Worm (Caenorhabditis elegans) whole organism, L4/young adult: ENCODE results near the gene try-3.

Source experiments
- W03F9.2 ChIP-seq: fragments of 150-350 bp; optimal IDR thresholded peaks from 2 replicates; lab custom pipeline; 2014; ENCODE audit warnings: missing biosample characterization, missing genetic modification characterization
- dao-5 ChIP-seq: sonication (generic microtip); optimal IDR thresholded peaks from 2 replicates; lab custom pipeline; 2016; ENCODE audit warnings: missing genotype, missing genetic modification characterization, moderate library complexity, missing compliant biosample characterization
- him-1 ChIP-seq: sonication (generic microtip); optimal IDR thresholded peaks from 2 replicates; lab custom pipeline; 2016; ENCODE audit warnings: missing genotype, missing genetic modification reagents, missing genetic modification characterization, missing compliant biosample characterization

Gene try-3

DNA sequence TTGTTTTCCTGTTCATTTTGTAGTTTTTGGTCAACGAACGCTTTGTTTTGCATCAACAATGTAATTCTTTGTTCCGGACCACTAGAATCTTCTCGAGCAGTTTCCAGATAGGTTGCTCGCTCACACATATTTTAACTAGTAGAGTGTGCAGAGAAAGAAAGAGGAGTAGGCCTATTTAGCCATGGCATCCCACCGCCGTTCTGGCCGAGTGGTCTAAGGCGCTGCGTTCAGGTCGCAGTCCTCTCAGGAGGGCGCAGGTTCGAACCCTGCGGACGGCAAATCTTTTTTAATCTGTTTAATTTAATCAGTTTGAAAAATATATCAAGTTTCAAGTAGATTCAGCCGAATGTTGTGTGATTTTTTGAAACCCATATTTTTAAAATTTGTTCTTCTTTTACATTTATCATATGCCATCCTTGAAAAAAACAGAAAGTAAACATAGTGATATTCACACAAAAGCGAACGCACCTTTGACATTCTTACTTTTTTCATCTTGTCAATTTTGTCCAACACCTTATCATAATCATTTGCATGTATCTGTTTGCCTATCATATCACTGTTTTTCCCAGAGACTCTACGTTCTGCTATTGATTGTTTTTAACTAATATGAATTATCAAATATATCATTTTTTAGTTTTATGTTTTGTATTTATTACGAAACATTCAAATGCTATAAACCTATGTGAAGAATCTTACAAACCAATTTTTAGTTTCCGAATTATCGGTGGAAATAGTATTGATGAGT lies at the start of gene try-3:
try-3 (plus strand) TSS at position 532 of the 745 bp plus-strand sequence.
- peak; percentile 9 for TF ChIP-seq dao-5 (tag; lab: Kevin White, UChicago)
- peak; percentile 19 for TF ChIP-seq W03F9.2
- TF ChIP-seq him-1 (tag; lab: Kevin White, UChicago): peak; percentile 45

DNA sequence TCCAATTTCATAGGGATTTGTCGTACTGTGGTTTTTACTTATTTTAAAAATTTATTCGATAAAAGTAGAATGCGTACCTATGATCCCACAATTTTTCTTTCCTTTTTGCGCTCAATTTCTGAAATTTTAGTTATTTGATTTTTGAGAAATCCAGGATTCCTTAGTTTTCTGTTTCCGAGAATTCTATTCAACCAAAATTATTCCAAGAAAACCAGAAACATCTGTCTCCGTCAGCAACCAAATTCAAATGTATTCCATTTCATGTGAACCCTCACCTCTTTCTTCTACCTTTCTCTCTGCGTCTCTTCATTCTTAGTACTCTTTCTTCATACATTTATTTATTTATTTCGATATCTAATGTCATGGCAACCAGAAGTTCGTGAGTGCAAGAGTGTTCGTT lies 45.2 kb upstream of the try-3 start:
- TF ChIP-seq him-1 (tag; lab: Kevin White, UChicago) (no peak), W03F9.2 (no peak), dao-5 (tag; lab: Kevin White, UChicago) (no peak)

DNA sequence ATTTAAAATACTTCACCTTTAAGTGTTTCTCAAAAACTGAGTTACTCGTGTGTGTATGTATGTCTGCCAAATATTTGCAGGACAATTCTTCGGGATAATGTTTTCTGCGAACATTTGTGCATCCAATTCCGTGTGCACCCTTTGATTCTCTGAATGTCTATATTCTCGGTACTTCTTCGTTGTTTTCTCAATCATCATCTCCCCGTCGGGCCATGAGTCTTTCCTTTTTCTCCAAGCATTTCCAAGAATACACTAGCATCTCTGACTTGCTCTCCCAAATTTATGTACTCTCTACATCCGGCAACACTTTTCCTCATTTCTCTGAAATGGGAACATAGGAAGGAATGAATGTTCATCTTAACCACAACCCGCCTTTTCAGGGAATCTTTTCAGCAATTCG lies 42.3 kb upstream of the try-3 start:
- TF ChIP-seq him-1 (tag; lab: Kevin White, UChicago): no peak
- no peak for TF ChIP-seq W03F9.2
- no peak for TF ChIP-seq dao-5 (tag; lab: Kevin White, UChicago)

DNA sequence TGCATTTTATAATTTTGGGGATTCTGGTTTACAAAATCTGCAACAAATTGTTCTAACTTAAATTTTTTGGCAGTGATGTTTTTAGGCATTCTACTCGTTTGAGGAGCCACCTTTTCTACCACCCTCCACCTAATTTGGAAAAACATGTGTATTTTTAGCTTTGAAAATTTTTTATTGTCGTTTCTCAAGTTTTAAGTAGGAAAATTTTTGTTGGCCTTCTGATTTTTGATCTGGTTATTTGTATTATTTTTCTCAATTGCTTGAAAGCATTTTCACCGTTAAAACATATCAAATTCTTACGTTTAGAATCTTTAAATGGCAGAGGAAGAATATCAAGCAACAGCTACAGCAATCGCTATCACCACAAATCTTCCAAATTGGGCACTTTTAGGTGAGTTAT lies 39.1 kb upstream of the try-3 start, which contains the start of gene C01G5.7:
C01G5.7 (plus strand) TSS at position 301 of the 400 bp plus-strand sequence.
- TF ChIP-seq him-1 (tag; lab: Kevin White, UChicago) (no peak), W03F9.2 (no peak), dao-5 (tag; lab: Kevin White, UChicago) (no peak)

DNA sequence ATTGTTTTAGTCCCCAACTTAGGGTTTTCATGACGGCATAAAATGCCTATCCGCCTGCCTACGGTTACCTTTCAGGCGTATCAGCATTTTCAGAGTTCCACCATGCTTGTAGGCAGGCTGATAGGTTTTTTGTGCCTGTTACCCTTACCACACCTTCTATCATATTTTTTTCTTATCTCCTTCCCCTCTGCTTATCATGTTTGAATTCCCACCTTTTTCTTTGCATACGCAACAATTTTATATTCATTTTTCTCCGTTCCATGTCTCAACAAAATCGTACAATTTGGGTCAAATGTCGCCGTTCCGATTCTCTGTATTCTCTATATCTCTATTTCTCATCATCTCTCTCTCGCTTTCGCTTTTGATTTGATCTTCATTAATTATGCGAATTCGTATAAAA lies 37.4 kb upstream of the try-3 start, which contains the start of gene C01G5.9:
C01G5.9 (plus strand) TSS at position 301 of the 400 bp plus-strand sequence.
- TF ChIP-seq him-1 (tag; lab: Kevin White, UChicago): no peak
- no peak for TF ChIP-seq dao-5 (tag; lab: Kevin White, UChicago)
- TF ChIP-seq W03F9.2: no peak

- TF ChIP-seq him-1 (tag; lab: Kevin White, UChicago) (no peak), W03F9.2 (peak; percentile 0)
Observed at ce11 chrIV:6522305-6522917, 34.5 kb upstream of the try-3 start, which contains the start of gene ddi-1. TSS of gene ddi-1 (plus strand) at chrIV:6522867.

DNA sequence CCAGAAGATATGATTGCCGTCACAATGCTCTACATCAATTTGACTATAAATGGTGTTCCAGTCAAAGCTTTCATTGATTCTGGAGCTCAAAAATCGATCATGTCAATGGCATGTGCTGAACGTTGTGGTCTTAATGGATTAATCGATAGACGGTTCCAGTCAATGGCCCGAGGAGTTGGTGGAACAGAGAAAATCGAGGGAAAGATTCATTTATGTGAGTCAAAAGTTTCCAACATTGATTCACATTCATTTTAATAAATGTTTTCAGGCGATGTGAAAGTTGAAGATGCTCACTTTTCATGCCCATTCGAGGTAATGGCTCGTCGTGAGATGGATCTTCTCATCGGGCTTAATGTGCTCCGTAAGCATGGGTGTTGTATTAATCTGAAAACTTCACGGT lies 33.2 kb upstream of the try-3 start:
- no peak for TF ChIP-seq him-1 (tag; lab: Kevin White, UChicago)
- no peak for TF ChIP-seq dao-5 (tag; lab: Kevin White, UChicago)
- no peak for TF ChIP-seq W03F9.2

DNA sequence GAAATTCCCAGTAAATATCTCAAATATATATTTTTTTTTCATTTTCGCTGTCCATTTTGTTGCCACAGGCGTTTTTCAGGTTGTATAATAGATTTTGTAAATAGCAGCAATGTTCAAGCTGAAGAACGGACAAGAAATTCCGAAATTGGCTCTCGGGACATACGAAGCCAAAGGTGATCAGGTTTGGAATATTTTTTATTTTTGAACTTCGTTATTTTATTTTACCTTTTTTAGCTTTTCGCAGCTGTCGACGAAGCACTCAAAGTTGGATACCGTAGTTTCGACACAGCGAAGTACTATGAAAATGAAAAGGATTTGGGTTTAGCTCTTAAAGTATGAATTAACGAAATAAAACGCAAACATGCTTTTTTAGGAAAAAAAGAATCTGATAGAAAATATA lies 32.4 kb upstream of the try-3 start, which contains the start of gene C01G5.5:
C01G5.5 (plus strand) TSS at position 80 of the 400 bp plus-strand sequence.
- TF ChIP-seq W03F9.2: no peak
- no peak for TF ChIP-seq him-1 (tag; lab: Kevin White, UChicago)
- no peak for TF ChIP-seq dao-5 (tag; lab: Kevin White, UChicago)

DNA sequence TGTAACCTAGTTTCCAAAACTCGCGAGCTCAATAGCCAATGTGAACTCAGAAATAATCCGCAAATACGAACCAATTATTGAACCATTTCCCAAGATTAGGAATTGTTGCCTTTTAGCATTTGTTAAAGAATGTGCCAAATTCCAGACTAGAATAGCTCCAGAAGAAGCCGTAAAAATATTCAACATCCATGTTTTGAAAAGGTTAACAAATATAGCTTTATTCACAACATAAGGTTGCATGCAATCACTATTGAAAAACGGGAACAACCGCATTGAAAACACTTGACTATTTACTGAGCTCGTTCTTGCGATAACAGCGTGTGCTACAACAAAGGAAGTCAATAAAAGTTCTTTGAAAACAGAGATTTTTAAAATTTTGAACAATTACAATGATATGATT lies 30.4 kb upstream of the try-3 start:
- no peak for TF ChIP-seq W03F9.2
- TF ChIP-seq him-1 (tag; lab: Kevin White, UChicago): no peak
- no peak for TF ChIP-seq dao-5 (tag; lab: Kevin White, UChicago)

- TF ChIP-seq dao-5 (tag; lab: Kevin White, UChicago): no peak
- no peak for TF ChIP-seq W03F9.2
- no peak for TF ChIP-seq him-1 (tag; lab: Kevin White, UChicago)
Observed at ce11 chrIV:6528202-6528601, 28.8 kb upstream of the try-3 start.

- TF ChIP-seq him-1 (tag; lab: Kevin White, UChicago) (no peak), dao-5 (tag; lab: Kevin White, UChicago) (no peak), W03F9.2 (no peak)
Observed at ce11 chrIV:6529832-6530231, 27.1 kb upstream of the try-3 start.

- TF ChIP-seq him-1 (tag; lab: Kevin White, UChicago) (no peak), dao-5 (tag; lab: Kevin White, UChicago) (no peak), W03F9.2 (no peak)
Observed at ce11 chrIV:6531450-6531849, 25.5 kb upstream of the try-3 start, which contains the start of gene C01G5.4. TSS of gene C01G5.4 (plus strand) at chrIV:6531750.

DNA sequence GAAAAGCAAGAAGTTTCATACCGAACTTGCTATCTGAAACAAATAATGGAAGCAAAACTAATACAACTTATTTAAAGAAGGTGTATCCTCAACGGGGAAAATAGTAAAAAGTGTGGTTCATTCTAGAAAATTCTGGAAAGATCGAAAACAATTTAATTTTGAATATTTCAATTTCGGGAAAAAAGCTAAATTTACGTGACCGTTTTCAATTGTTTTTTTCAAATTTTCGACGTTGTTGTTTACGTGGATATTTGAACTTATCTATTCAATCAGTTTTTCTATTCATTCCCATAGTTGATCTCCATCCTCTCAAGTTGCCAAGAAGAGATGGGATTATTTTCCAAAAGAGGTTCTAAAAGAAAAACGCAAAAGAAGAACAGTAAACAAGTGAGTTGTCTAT lies 21.0 kb upstream of the try-3 start, which contains the start of gene C01G5.3:
C01G5.3 (plus strand) TSS at position 301 of the 400 bp plus-strand sequence.
- TF ChIP-seq dao-5 (tag; lab: Kevin White, UChicago): no peak
- TF ChIP-seq him-1 (tag; lab: Kevin White, UChicago): no peak
- TF ChIP-seq W03F9.2: no peak

ce11 chrIV:6541435-6541834 lies 15.5 kb upstream of the try-3 start, which contains the start of gene C01G5.25:
TSS of gene C01G5.25 (plus strand) at chrIV:6541684.
- TF ChIP-seq him-1 (tag; lab: Kevin White, UChicago): no peak
- no peak for TF ChIP-seq W03F9.2
- no peak for TF ChIP-seq dao-5 (tag; lab: Kevin White, UChicago)
